Fruit fly (Drosophila melanogaster): ENCODE data around the gene noc.

Gene noc

dm6 chr2L:14474987-14475386 is 15.7 kb upstream of the noc start (continued):
- no peak for TF ChIP-seq inv (GFP tag; IDR thresholded peaks at IDR 0.05; ENCODE audit: partially characterized antibody)
- TF ChIP-seq Ets65A (GFP tag), result peak; percentile 14
- no peak for TF ChIP-seq CG1792 (GFP tag; optimal IDR thresholded peaks at IDR 0.05)
- TF ChIP-seq rib (GFP tag; IDR thresholded peaks at IDR 0.05), result no peak
- no peak for TF ChIP-seq zf30C (GFP tag; optimal IDR thresholded peaks at IDR 0.05)
- no peak for TF ChIP-seq CG3407 (GFP tag; optimal IDR thresholded peaks at IDR 0.05)
- TF ChIP-seq CG30431 (GFP tag; optimal IDR thresholded peaks at IDR 0.05), result no peak
- TF ChIP-seq B-H1 (GFP tag; IDR thresholded peaks at IDR 0.05), result no peak
- TF ChIP-seq en (GFP tag; optimal IDR thresholded peaks at IDR 0.05), result no peak
- TF ChIP-seq CG10366 (GFP tag; IDR thresholded peaks at IDR 0.05), result peak; percentile 41
- TF ChIP-seq CG15011 (GFP tag; optimal IDR thresholded peaks at IDR 0.05), result peak; percentile 41
- TF ChIP-seq Dip2 (GFP tag; IDR thresholded peaks at IDR 0.05), result no peak
- TF ChIP-seq Chrac-16 (GFP tag; optimal IDR thresholded peaks at IDR 0.05), result peak; percentile 15
- peak; percentile 22 for TF ChIP-seq CG1603 (tag; optimal IDR thresholded peaks at IDR 0.05)
- no peak for TF ChIP-seq aop (GFP tag; IDR thresholded peaks at IDR 0.05)
- TF ChIP-seq CG8944 (GFP tag; optimal IDR thresholded peaks at IDR 0.05), result no peak
- no peak for TF ChIP-seq CG10959 (GFP tag; IDR thresholded peaks at IDR 0.05)
- no peak for TF ChIP-seq CG2129 (GFP tag; IDR thresholded peaks at IDR 0.05; ENCODE audit: partially characterized antibody)
- peak; percentile 40 for TF ChIP-seq CG5180 (GFP tag; optimal IDR thresholded peaks at IDR 0.05)
- no peak for TF ChIP-seq Dp (GFP tag; optimal IDR thresholded peaks at IDR 0.05)
- TF ChIP-seq ken (GFP tag; IDR thresholded peaks at IDR 0.05), result no peak
- TF ChIP-seq CG17328 (GFP tag; IDR thresholded peaks at IDR 0.05), result peak; percentile 42; the same call in 1 of the 2 replicates
- no peak for TF ChIP-seq Antp (GFP tag; optimal IDR thresholded peaks at IDR 0.05)
- peak; percentile 17 for TF ChIP-seq CG16815 (GFP tag; optimal IDR thresholded peaks at IDR 0.05)
- no peak for TF ChIP-seq CG6791 (GFP tag; IDR thresholded peaks at IDR 0.05; ENCODE audit: partially characterized antibody)
- TF ChIP-seq Hr78 (GFP tag; optimal IDR thresholded peaks at IDR 0.05), result peak in 1 of 2 experiments; percentile 43
- TF ChIP-seq Eip74EF (GFP tag; optimal IDR thresholded peaks at IDR 0.05), result no peak
- TF ChIP-seq HLHmδ (GFP tag; optimal IDR thresholded peaks at IDR 0.05), result no peak
- no peak for TF ChIP-seq CG15073 (GFP tag; optimal IDR thresholded peaks at IDR 0.05)
- peak; percentile 28 for TF ChIP-seq Hsf (GFP tag; optimal IDR thresholded peaks at IDR 0.05)
- TF ChIP-seq Poxn (GFP tag; IDR thresholded peaks at IDR 0.05), result no peak
- peak; percentile 46 for TF ChIP-seq CG15696 (tag; optimal IDR thresholded peaks at IDR 0.05)
- TF ChIP-seq CG10321 (GFP tag; IDR thresholded peaks at IDR 0.05), result no peak
- TF ChIP-seq Lpt (GFP tag; optimal IDR thresholded peaks at IDR 0.05), result no peak
- TF ChIP-seq fd102C (GFP tag; optimal IDR thresholded peaks at IDR 0.05), result no peak
- no peak for TF ChIP-seq CG11456 (GFP tag; IDR thresholded peaks at IDR 0.05)

- TF ChIP-seq dmrt99B (tag; optimal IDR thresholded peaks at IDR 0.05), result peak; percentile 17
- peak; percentile 31 for TF ChIP-seq sd (tag; optimal IDR thresholded peaks at IDR 0.05)
- TF ChIP-seq amos (GFP tag; IDR thresholded peaks at IDR 0.05; ENCODE audit: partially characterized antibody), result no peak
- no peak for TF ChIP-seq Sry-δ (GFP tag; optimal IDR thresholded peaks at IDR 0.05)
- TF ChIP-seq bab2 (GFP tag; optimal IDR thresholded peaks at IDR 0.05), result no peak
- no peak for TF ChIP-seq pum (GFP tag; optimal IDR thresholded peaks at IDR 0.05)
- peak; percentile 26 for TF ChIP-seq gem (tag; optimal IDR thresholded peaks at IDR 0.05)
- peak; percentile 6 for TF ChIP-seq CG17359 (tag; optimal IDR thresholded peaks at IDR 0.05)
- peak; percentile 5 for TF ChIP-seq CG7839 (tag; optimal IDR thresholded peaks at IDR 0.05)
- peak in 1 of 2 experiments; percentile 68 for TF ChIP-seq Hr78 (GFP tag; optimal IDR thresholded peaks at IDR 0.05)
- TF ChIP-seq CG11504 (tag; optimal IDR thresholded peaks at IDR 0.05), result peak; percentile 19
- TF ChIP-seq grau (tag; optimal IDR thresholded peaks at IDR 0.05), result peak; percentile 25
- TF ChIP-seq Ptx1 (GFP tag; IDR thresholded peaks at IDR 0.05), result 0 out of 2 replicates have a peak, but pooled peaks have one; percentile 17
- TF ChIP-seq CG12769 (tag; optimal IDR thresholded peaks at IDR 0.05), result peak; percentile 6
- no peak for TF ChIP-seq CG31388 (GFP tag; optimal IDR thresholded peaks at IDR 0.05)
- TF ChIP-seq nau (GFP tag; optimal IDR thresholded peaks at IDR 0.05), result peak; percentile 86
- peak; percentile 19 for TF ChIP-seq Meics (GFP tag; optimal IDR thresholded peaks at IDR 0.05)
Observed at dm6 chr2L:14476501-14477067, 14.1 kb upstream of the noc start.

All from whole organism, embryonic.